Fruit fly (Drosophila melanogaster): ENCODE measurements around the gene eIF4EHP.

Gene eIF4EHP

dm6 chr3R:24100717-24101116, 8.0 kb downstream of the eIF4EHP start (continued):
- peak; percentile 29 for TF ChIP-seq CG13624 (GFP tag; optimal IDR thresholded peaks at IDR 0.05)
- peak; percentile 40; the same call in 1 of the 2 replicates for TF ChIP-seq Atf6 (GFP tag; IDR thresholded peaks at IDR 0.05)
- TF ChIP-seq bab2 (GFP tag; optimal IDR thresholded peaks at IDR 0.05) = peak; percentile 0
- no peak for TF ChIP-seq Usf (GFP tag; optimal IDR thresholded peaks at IDR 0.05)
- peak; percentile 65 for TF ChIP-seq CG32532 (GFP tag; IDR thresholded peaks at IDR 0.05)
- no peak; the same call in 1 of the 2 replicates for TF ChIP-seq amos (GFP tag; IDR thresholded peaks at IDR 0.05; ENCODE audit: partially characterized antibody)
- peak in 1 of 2 experiments; percentile 15 for TF ChIP-seq dpn (GFP tag; optimal IDR thresholded peaks at IDR 0.05)
- TF ChIP-seq CG15514 (GFP tag; optimal IDR thresholded peaks at IDR 0.05) = no peak
- peak; percentile 8 for TF ChIP-seq kay (GFP tag; optimal IDR thresholded peaks at IDR 0.05)
- TF ChIP-seq trem (tag; optimal IDR thresholded peaks at IDR 0.05) = no peak
- TF ChIP-seq ken (GFP tag; IDR thresholded peaks at IDR 0.05) = no peak
- peak; percentile 3 for TF ChIP-seq CG17385 (GFP tag; optimal IDR thresholded peaks at IDR 0.05)
- TF ChIP-seq CG11456 (GFP tag; IDR thresholded peaks at IDR 0.05) = peak; percentile 65; the same call in 2 of the 3 replicates
- no peak for TF ChIP-seq Lhr (GFP tag; optimal IDR thresholded peaks at IDR 0.05)
- peak; percentile 3 for TF ChIP-seq CG9609 (GFP tag; optimal IDR thresholded peaks at IDR 0.05)
- peak; percentile 37 for TF ChIP-seq PHDP (tag; optimal IDR thresholded peaks at IDR 0.05)
- peak; percentile 46 for TF ChIP-seq Xbp1 (GFP tag; optimal IDR thresholded peaks at IDR 0.05)

dm6 chr3R:24099039-24100026, 9.4 kb downstream of the eIF4EHP start:
- TF ChIP-seq Hsf (GFP tag; optimal IDR thresholded peaks at IDR 0.05) (peak; percentile 83), CG12071 (GFP tag; optimal IDR thresholded peaks at IDR 0.05) (peak; percentile 71), CG10565 (GFP tag; optimal IDR thresholded peaks at IDR 0.05) (no peak), Jarid2 (GFP tag; optimal IDR thresholded peaks at IDR 0.05) (no peak), az2 (GFP tag; optimal IDR thresholded peaks at IDR 0.05) (peak; percentile 85), trem (tag; optimal IDR thresholded peaks at IDR 0.05) (peak; percentile 48), danr (GFP tag; IDR thresholded peaks at IDR 0.05) (no peak), Lim3 (GFP tag; IDR thresholded peaks at IDR 0.05) (peak; percentile 62; the same call in 1 of the 2 replicates), ATbp (GFP tag; optimal IDR thresholded peaks at IDR 0.05) (peak; percentile 40), Deaf1 (tag; optimal IDR thresholded peaks at IDR 0.05) (peak; percentile 40), sr (GFP tag; IDR thresholded peaks at IDR 0.05) (peak; percentile 40; the same call in 2 of the 3 replicates), CG13775 (GFP tag; optimal IDR thresholded peaks at IDR 0.05) (peak; percentile 60), MESR4 (GFP tag; optimal IDR thresholded peaks at IDR 0.05) (peak; percentile 5), odd (GFP tag; optimal IDR thresholded peaks at IDR 0.05) (peak; percentile 46), CG12219 (GFP tag; optimal IDR thresholded peaks at IDR 0.05) (peak; percentile 75), Stat92E (GFP tag; optimal IDR thresholded peaks at IDR 0.05) (no peak), slp2 (GFP tag; optimal IDR thresholded peaks at IDR 0.05) (peak; percentile 65), Max (GFP tag; optimal IDR thresholded peaks at IDR 0.05) (peak; percentile 20), tap (tag; optimal IDR thresholded peaks at IDR 0.05) (peak; percentile 77), Rfx (GFP tag; IDR thresholded peaks at IDR 0.05) (peak; percentile 89), CG18262 (tag; optimal IDR thresholded peaks at IDR 0.05) (peak; percentile 47), gfzf (GFP tag; optimal IDR thresholded peaks at IDR 0.05) (no peak), YL-1 (GFP tag; optimal IDR thresholded peaks at IDR 0.05) (no peak), stc (GFP tag; IDR thresholded peaks at IDR 0.05) (peak; percentile 85), CG4404 (GFP tag; IDR thresholded peaks at IDR 0.05) (peak; percentile 57), CG2129 (GFP tag; IDR thresholded peaks at IDR 0.05; ENCODE audit: partially characterized antibody) (no peak), CG11504 (tag; optimal IDR thresholded peaks at IDR 0.05) (peak; percentile 82), org-1 (GFP tag; optimal IDR thresholded peaks at IDR 0.05) (peak; percentile 36), HmgZ (tag; optimal IDR thresholded peaks at IDR 0.05) (peak; percentile 69), nmo (GFP tag; optimal IDR thresholded peaks at IDR 0.05) (peak; percentile 77)
